Worm (Caenorhabditis elegans) whole organism, L3 larva: ENCODE data around the gene K03A11.6.

Experiments used
- R02D3.7 ChIP-seq: fragments of 150-350 bp; optimal IDR thresholded peaks from 2 replicates; lab custom pipeline; 2014; ENCODE audit warnings: missing biosample characterization, missing genetic modification characterization
- ZK546.5 ChIP-seq: sonication (generic microtip); optimal IDR thresholded peaks from 2 replicates; lab custom pipeline; 2017; ENCODE audit warnings: missing biosample characterization, missing genetic modification characterization
- aly-2 ChIP-seq: fragments of 150-350 bp; optimal IDR thresholded peaks from 2 replicates; lab custom pipeline; 2014; ENCODE audit warnings: missing biosample characterization, missing genetic modification characterization
- ama-1 ChIP-seq: fragments of 150-350 bp; optimal IDR thresholded peaks from 2 replicates; lab custom pipeline; 2018
- ceh-16 ChIP-seq: sonication (generic microtip); optimal IDR thresholded peaks from 2 replicates; lab custom pipeline; 2017; ENCODE audit warnings: missing biosample characterization, missing genetic modification characterization
- ceh-28 ChIP-seq: fragments of 150-350 bp; optimal IDR thresholded peaks from 2 replicates; lab custom pipeline; 2014; ENCODE audit warnings: missing biosample characterization, missing genetic modification reagents, missing genetic modification characterization
- daf-12 ChIP-seq: fragments of 150-350 bp; optimal IDR thresholded peaks from 2 replicates; lab custom pipeline; 2014; ENCODE audit warnings: missing biosample characterization, missing genetic modification reagents, missing genetic modification characterization
- egl-27 ChIP-seq: sonication (generic microtip); optimal IDR thresholded peaks from 4 replicates; lab custom pipeline; 2017; ENCODE audit warnings: missing biosample characterization, missing genetic modification reagents, missing genetic modification characterization
- egl-5 ChIP-seq: fragments of 150-350 bp; optimal IDR thresholded peaks from 2 replicates; lab custom pipeline; 2017; ENCODE audit warnings: missing biosample characterization, missing genetic modification reagents, missing genetic modification characterization, inconsistent platforms
- elt-1 ChIP-seq: fragments of 150-350 bp; optimal IDR thresholded peaks from 2 replicates; lab custom pipeline; 2014; ENCODE audit warnings: missing biosample characterization, missing genetic modification characterization
- elt-2 ChIP-seq: sonication (generic microtip); optimal IDR thresholded peaks from 2 replicates; lab custom pipeline; 2016; ENCODE audit warnings: missing genetic modification reagents, mild to moderate bottlenecking, missing genetic modification characterization, missing compliant biosample characterization
- elt-3 ChIP-seq, 3 experiments: fragments of 150-350 bp in 1 of 3; sonication (generic microtip) in 2 of 3; optimal IDR thresholded peaks; 2 replicates in 2 of 3; 4 replicates in 1 of 3; lab custom pipeline; 2014 to 2017; ENCODE audit warnings: missing biosample characterization in 3 of 3, missing genetic modification characterization in 3 of 3
- eor-1 ChIP-seq, 2 experiments: fragments of 150-350 bp; optimal IDR thresholded peaks; 2 replicates each; lab custom pipeline; 2014 to 2018; ENCODE audit warnings: missing biosample characterization in 2 of 2, missing genetic modification characterization in 2 of 2
- fkh-10 ChIP-seq: sonication (generic microtip); optimal IDR thresholded peaks from 2 replicates; lab custom pipeline; 2017; ENCODE audit warnings: missing biosample characterization, missing genetic modification reagents, missing genetic modification characterization
- fkh-2 ChIP-seq: fragments of 150-350 bp; optimal IDR thresholded peaks from 2 replicates; lab custom pipeline; 2014; ENCODE audit warnings: missing biosample characterization, missing genetic modification reagents, missing genetic modification characterization
- fos-1 ChIP-seq: fragments of 150-350 bp; optimal IDR thresholded peaks from 2 replicates; lab custom pipeline; 2014; ENCODE audit warnings: missing biosample characterization, missing genetic modification characterization
- hmg-11 ChIP-seq: sonication (generic microtip); optimal IDR thresholded peaks from 2 replicates; lab custom pipeline; 2016; ENCODE audit warnings: missing genetic modification characterization, missing compliant biosample characterization
- jun-1 ChIP-seq: fragments of 150-350 bp; optimal IDR thresholded peaks from 2 replicates; lab custom pipeline; 2014; ENCODE audit warnings: missing biosample characterization, missing genetic modification reagents, missing genetic modification characterization
- lin-15B ChIP-seq: fragments of 150-350 bp; optimal IDR thresholded peaks from 2 replicates; lab custom pipeline; 2014; ENCODE audit warnings: missing biosample characterization, missing genetic modification characterization
- lin-39 ChIP-seq: fragments of 150-350 bp; optimal IDR thresholded peaks from 2 replicates; lab custom pipeline; 2018; ENCODE audit warnings: missing biosample characterization, missing genetic modification reagents, missing genetic modification characterization
- lsy-12 ChIP-seq: sonication (generic microtip); optimal IDR thresholded peaks from 2 replicates; lab custom pipeline; 2016; ENCODE audit warnings: mild to moderate bottlenecking, missing genetic modification characterization, missing compliant biosample characterization
- mdl-1 ChIP-seq: fragments of 150-350 bp; optimal IDR thresholded peaks from 2 replicates; lab custom pipeline; 2014; ENCODE audit warnings: missing biosample characterization, missing genetic modification characterization
- mml-1 ChIP-seq: fragments of 150-350 bp; sonication (generic microtip); optimal IDR thresholded peaks from 3 replicates; lab custom pipeline; 2014; ENCODE audit warnings: missing biosample characterization, missing genetic modification characterization
- nfya-1 ChIP-seq: sonication (generic microtip); optimal IDR thresholded peaks from 2 replicates; lab custom pipeline; 2017; ENCODE audit warnings: missing genetic modification characterization, mild to moderate bottlenecking, missing compliant biosample characterization, antibody characterized with exemption, moderate library complexity; ENCODE audit not compliant: insufficient read depth
- nhr-12 ChIP-seq: fragments of 150-350 bp; optimal IDR thresholded peaks from 2 replicates; lab custom pipeline; 2014; ENCODE audit warnings: missing biosample characterization, missing genetic modification characterization
- nhr-23 ChIP-seq: fragments of 150-350 bp; optimal IDR thresholded peaks from 2 replicates; lab custom pipeline; 2014; ENCODE audit warnings: missing biosample characterization, missing genetic modification reagents, missing genetic modification characterization
- nhr-237 ChIP-seq: fragments of 150-350 bp; optimal IDR thresholded peaks from 2 replicates; lab custom pipeline; 2014; ENCODE audit warnings: missing biosample characterization, missing genetic modification characterization
- nhr-25 ChIP-seq: sonication (generic microtip); optimal IDR thresholded peaks from 2 replicates; lab custom pipeline; 2017; ENCODE audit warnings: missing biosample characterization, missing genetic modification characterization
- nhr-28 ChIP-seq: fragments of 150-350 bp; optimal IDR thresholded peaks from 2 replicates; lab custom pipeline; 2014; ENCODE audit warnings: missing biosample characterization, missing genetic modification characterization
- nhr-43 ChIP-seq: sonication (generic microtip); optimal IDR thresholded peaks from 2 replicates; lab custom pipeline; 2016; ENCODE audit warnings: mild to moderate bottlenecking, missing genetic modification characterization, missing compliant biosample characterization; ENCODE audit not compliant: poor library complexity, severe bottlenecking
- nhr-67 ChIP-seq: fragments of 150-350 bp; optimal IDR thresholded peaks from 2 replicates; lab custom pipeline; 2014; ENCODE audit warnings: missing biosample characterization, missing genetic modification characterization
- nhr-76 ChIP-seq: fragments of 150-350 bp; sonication (generic microtip); optimal IDR thresholded peaks from 5 replicates; lab custom pipeline; 2014; ENCODE audit warnings: missing biosample characterization, missing genetic modification characterization
- nhr-77 ChIP-seq: fragments of 150-350 bp; optimal IDR thresholded peaks from 2 replicates; lab custom pipeline; 2014; ENCODE audit warnings: missing biosample characterization, missing genetic modification characterization
- pha-4 ChIP-seq: fragments of 150-350 bp; optimal IDR thresholded peaks from 2 replicates; lab custom pipeline; 2014; ENCODE audit warnings: missing biosample characterization, missing genetic modification reagents, missing genetic modification characterization
- pqm-1 ChIP-seq: fragments of 150-350 bp; optimal IDR thresholded peaks from 2 replicates; lab custom pipeline; 2017; ENCODE audit warnings: missing biosample characterization, missing genetic modification characterization, inconsistent platforms
- snpc-4 ChIP-seq: fragments of 150-350 bp; optimal IDR thresholded peaks from 2 replicates; lab custom pipeline; 2014; ENCODE audit warnings: missing biosample characterization, missing genetic modification characterization
- tbx-2 ChIP-seq: sonication (generic microtip); optimal IDR thresholded peaks from 2 replicates; lab custom pipeline; 2016; ENCODE audit warnings: mild to moderate bottlenecking, missing genetic modification characterization, missing compliant biosample characterization
- unc-39 ChIP-seq: sonication (generic microtip); optimal IDR thresholded peaks from 4 replicates; lab custom pipeline; 2017; ENCODE audit warnings: missing biosample characterization, missing genetic modification characterization
- zag-1 ChIP-seq: fragments of 150-350 bp; optimal IDR thresholded peaks from 2 replicates; lab custom pipeline; 2014; ENCODE audit warnings: missing biosample characterization, missing genetic modification characterization
- ztf-11 ChIP-seq: fragments of 150-350 bp; optimal IDR thresholded peaks from 2 replicates; lab custom pipeline; 2014; ENCODE audit warnings: missing biosample characterization, missing genetic modification characterization
- ztf-4 ChIP-seq: fragments of 150-350 bp; optimal IDR thresholded peaks from 2 replicates; lab custom pipeline; 2014; ENCODE audit warnings: missing biosample characterization, missing genetic modification characterization

K03A11.6 gene

DNA sequence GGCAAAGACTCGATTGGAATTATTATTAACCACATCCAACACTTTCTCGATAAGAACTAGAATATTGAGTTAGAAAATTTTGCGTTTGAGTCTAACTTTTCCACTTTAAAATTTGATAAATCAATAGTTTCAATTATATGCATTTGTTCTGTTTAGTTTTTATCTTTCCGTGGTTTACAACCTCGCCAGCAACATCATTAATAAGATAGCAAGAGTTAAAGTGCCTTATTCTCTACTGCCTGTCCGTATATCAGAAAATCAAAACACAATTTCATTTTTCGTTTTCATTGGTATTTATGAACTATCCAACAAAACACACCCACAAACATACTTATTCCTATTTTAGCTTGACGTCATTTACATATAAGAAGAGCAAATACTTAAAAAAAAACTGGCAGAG, 32.9 kb downstream of the K03A11.6 start:
- TF ChIP-seq elt-2 (tag; lab: Kevin White, UChicago), result peak; percentile 59
- no peak for TF ChIP-seq unc-39
- no peak for TF ChIP-seq nhr-43
- peak; percentile 53 for TF ChIP-seq pqm-1 (tag; lab: Kevin White, UChicago)

DNA sequence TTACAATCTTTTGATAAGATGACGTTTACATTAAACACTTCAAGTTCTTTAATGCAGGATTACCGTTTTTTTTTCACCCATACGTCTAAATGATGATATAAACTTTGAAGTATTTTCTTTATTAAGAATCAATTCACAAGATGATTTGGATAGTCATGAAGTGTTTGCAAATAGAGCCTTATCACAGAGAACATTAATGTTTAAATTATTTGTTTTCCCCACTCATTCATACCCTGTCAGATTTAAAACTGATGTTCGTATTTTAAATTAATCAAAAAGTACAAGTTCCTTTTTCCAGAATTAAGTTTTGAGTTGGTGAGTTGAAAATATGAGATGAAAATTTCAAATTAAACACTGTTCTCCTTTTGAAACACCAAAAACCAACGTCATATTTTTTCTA, 35.0 kb downstream of the K03A11.6 start, which contains the start of gene R03G8.3:
R03G8.3 (plus strand) TSS at position 301 of the 400 bp plus-strand sequence.
- no peak for TF ChIP-seq ceh-16 (tag; lab: Kevin White, UChicago)

DNA sequence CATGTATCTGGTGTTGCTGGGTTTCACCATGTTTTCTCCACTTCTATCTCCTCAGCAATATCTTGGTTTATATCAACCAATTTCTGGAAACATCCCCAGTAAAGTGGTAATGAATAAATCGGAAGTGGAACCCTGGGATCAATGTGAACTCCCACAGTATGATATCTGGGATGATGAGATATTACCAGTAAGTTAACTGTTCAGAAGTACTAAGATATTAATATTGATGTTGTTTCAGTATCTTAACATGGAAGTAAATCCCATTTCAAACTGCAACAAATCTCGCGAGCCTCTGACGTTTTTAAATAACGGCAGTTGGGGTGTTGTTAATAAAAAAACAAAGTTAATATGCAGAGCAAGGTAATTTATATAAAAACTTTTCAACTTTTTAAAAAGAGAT, 35.5 kb downstream of the K03A11.6 start:
- TF ChIP-seq hmg-11 (tag; lab: Kevin White, UChicago), result no peak
- no peak for TF ChIP-seq daf-12 (tag; lab: Kevin White, UChicago)

DNA sequence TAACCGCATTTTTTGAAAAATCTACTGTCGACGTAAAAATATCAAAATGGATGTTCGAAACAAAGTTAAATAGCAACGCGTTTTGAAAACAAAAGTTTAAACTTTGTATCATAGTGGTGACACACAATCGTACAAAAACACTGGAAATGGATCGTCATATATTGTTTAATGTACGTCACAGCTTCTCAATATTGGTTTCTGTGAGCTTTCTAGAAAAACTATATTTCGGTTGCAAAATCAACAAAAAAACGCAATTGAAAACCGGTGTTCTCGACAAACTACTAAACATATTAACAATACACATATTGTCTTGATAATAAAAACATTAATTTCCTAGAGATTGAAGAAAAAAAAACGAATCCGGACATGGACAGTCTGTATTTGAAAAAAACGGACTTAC, 44.8 kb downstream of the K03A11.6 start, which contains the start of gene R03G8.6:
R03G8.6 (minus strand) TSS at position 101 of the 400 bp plus-strand sequence.
- TF ChIP-seq aly-2 (tag; lab: Kevin White, UChicago) (no peak), nhr-12 (tag; lab: Kevin White, UChicago) (no peak), ceh-16 (tag; lab: Kevin White, UChicago) (no peak), pqm-1 (tag; lab: Kevin White, UChicago) (no peak)

DNA sequence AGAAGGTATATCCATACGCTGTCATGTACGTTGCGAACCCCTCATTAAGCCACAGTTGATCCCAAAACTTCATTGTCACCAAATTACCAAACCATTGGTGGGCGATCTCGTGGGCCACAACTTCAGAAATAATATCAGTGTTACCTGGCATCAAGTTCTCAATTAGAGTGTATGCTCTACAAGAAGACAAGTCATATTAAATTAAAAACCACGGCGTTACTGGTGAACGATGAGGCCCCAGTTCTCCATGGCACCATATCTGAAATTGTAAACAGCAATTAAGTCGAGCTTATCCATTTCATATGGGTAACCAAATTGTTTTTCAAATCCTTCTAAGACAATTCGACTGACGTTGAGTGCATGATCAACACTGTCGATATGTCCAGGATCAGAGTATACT, 47.2 kb downstream of the K03A11.6 start:
- TF ChIP-seq nhr-77, result no peak
- TF ChIP-seq nhr-28 (tag; lab: Kevin White, UChicago), result no peak
- no peak for TF ChIP-seq jun-1 (tag; lab: Kevin White, UChicago)
- TF ChIP-seq mml-1 (tag; lab: Kevin White, UChicago), result no peak
- no peak for TF ChIP-seq R02D3.7 (tag; lab: Kevin White, UChicago)
- TF ChIP-seq nhr-43, result no peak
- TF ChIP-seq nfya-1, result no peak
- TF ChIP-seq elt-3 (tag; optimal IDR thresholded peaks at IDR 0.05; lab: Kevin White, UChicago), result no peak
- no peak for TF ChIP-seq ztf-4
- no peak for TF ChIP-seq egl-27 (tag; lab: Kevin White, UChicago)
- TF ChIP-seq hmg-11 (tag; lab: Kevin White, UChicago), result no peak
- no peak for TF ChIP-seq nhr-76 (tag; lab: Kevin White, UChicago)
- no peak for TF ChIP-seq ceh-28 (tag; lab: Kevin White, UChicago)
- TF ChIP-seq tbx-2 (tag; lab: Kevin White, UChicago), result no peak
- TF ChIP-seq nhr-237, result no peak
- no peak for TF ChIP-seq unc-39
- no peak for TF ChIP-seq elt-2 (tag; lab: Kevin White, UChicago)
- TF ChIP-seq lin-39, result no peak
- no peak for TF ChIP-seq nhr-67 (tag; lab: Kevin White, UChicago)

DNA sequence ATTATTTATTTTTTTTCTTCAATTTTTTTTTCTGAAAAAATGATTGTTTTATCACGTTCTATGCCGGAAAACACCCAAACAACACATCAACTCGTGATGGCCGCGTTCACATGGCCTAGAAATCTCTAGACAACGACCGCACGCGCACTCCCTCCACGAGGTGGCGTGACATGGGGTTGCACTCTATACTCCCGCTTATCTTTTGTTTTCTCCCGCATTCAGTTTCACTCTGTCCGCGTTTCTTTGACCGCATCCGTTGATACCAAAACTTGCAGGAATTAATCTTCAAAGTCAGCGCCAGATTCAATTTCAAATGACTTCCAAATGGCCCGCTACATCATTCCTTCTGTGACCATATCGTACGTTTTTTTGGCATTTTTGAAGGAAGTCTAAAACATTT, 49.3 kb downstream of the K03A11.6 start, which contains the start of gene F17H10.1:
F17H10.1 (plus strand) TSS at position 276 of the 400 bp plus-strand sequence.
- TF ChIP-seq nhr-28 (tag; lab: Kevin White, UChicago), result no peak
- TF ChIP-seq ztf-11 (tag; lab: Kevin White, UChicago), result no peak
- no peak for TF ChIP-seq nhr-77
- TF ChIP-seq nhr-237, result no peak
- TF ChIP-seq lin-15B (tag; lab: Kevin White, UChicago), result peak; percentile 50
- peak; percentile 53 for TF ChIP-seq snpc-4
- no peak for TF ChIP-seq ZK546.5 (tag; lab: Kevin White, UChicago)
- no peak for TF ChIP-seq nhr-76 (tag; lab: Kevin White, UChicago)
- TF ChIP-seq tbx-2 (tag; lab: Kevin White, UChicago), result no peak
- TF ChIP-seq aly-2 (tag; lab: Kevin White, UChicago), result no peak
- no peak for TF ChIP-seq unc-39
- peak; percentile 80 for TF ChIP-seq pha-4 (tag; lab: Kevin White, UChicago)
- peak; percentile 69 for TF ChIP-seq lin-39
- no peak for TF ChIP-seq fkh-2
- peak; percentile 79 for TF ChIP-seq jun-1 (tag; lab: Kevin White, UChicago)
- peak; percentile 95 for TF ChIP-seq elt-2 (tag; lab: Kevin White, UChicago)
- peak; percentile 65 for TF ChIP-seq nhr-25 (tag; lab: Kevin White, UChicago)
- peak; percentile 92 for TF ChIP-seq mdl-1 (tag; lab: Kevin White, UChicago)
- TF ChIP-seq egl-5 (tag; lab: Kevin White, UChicago), result no peak
- peak; percentile 70 for TF ChIP-seq ama-1 (lab: Kevin White, UChicago)
- TF ChIP-seq eor-1 (tag; optimal IDR thresholded peaks at IDR 0.05; lab: Kevin White, UChicago), result no peak
- TF ChIP-seq nhr-43, result peak; percentile 87
- no peak for TF ChIP-seq nhr-12 (tag; lab: Kevin White, UChicago)
- no peak for TF ChIP-seq nhr-67 (tag; lab: Kevin White, UChicago)
- TF ChIP-seq elt-3 (tag; optimal IDR thresholded peaks at IDR 0.05; lab: Kevin White, UChicago), result peak in 1 of 3 experiments; percentile 80
- TF ChIP-seq nhr-23 (tag; lab: Kevin White, UChicago), result peak; percentile 79
- no peak for TF ChIP-seq zag-1
- TF ChIP-seq egl-27 (tag; lab: Kevin White, UChicago), result peak; percentile 48
- peak; percentile 85 for TF ChIP-seq pqm-1 (tag; lab: Kevin White, UChicago)
- peak; percentile 62 for TF ChIP-seq lsy-12 (tag; lab: Kevin White, UChicago)
- no peak for TF ChIP-seq elt-1 (tag; lab: Kevin White, UChicago)
- no peak for TF ChIP-seq R02D3.7 (tag; lab: Kevin White, UChicago)
- TF ChIP-seq fkh-10 (GFP tag; lab: Kevin White, UChicago), result no peak
- TF ChIP-seq daf-12 (tag; lab: Kevin White, UChicago), result no peak
- TF ChIP-seq fos-1, result peak; percentile 40
